Fruit fly (Drosophila melanogaster) whole organism: ENCODE measurements around the gene CG7872.

ENCODE experiments used
- CG8478 ChIP-seq: fragments of >200 bp; optimal IDR thresholded peaks from 2 replicates; lab custom pipeline; 2018; ENCODE audit warnings: inconsistent platforms
- Dll ChIP-seq: fragments of >200 bp; optimal IDR thresholded peaks from 2 replicates; lab custom pipeline; 2017
- EcR ChIP-seq, 2 experiments: fragments of >200 bp; optimal IDR thresholded peaks; 2 replicates each; lab custom pipeline; 2017; ENCODE audit warnings: missing biosample characterization in 2 of 2, missing genetic modification characterization in 2 of 2, missing genetic modification reagents in 2 of 2
- pan ChIP-seq: fragments of >200 bp; optimal IDR thresholded peaks from 2 replicates; lab custom pipeline; 2017
- psq ChIP-seq: fragments of >200 bp; optimal IDR thresholded peaks from 2 replicates; lab custom pipeline; 2017
- usp ChIP-seq: fragments of >200 bp; optimal IDR thresholded peaks from 2 replicates; lab custom pipeline; 2017; ENCODE audit warnings: missing biosample characterization, missing genetic modification characterization, mixed read lengths

CG7872 gene

dm6 chrX:15616532-15616931, 38.5 kb downstream of the CG7872 start:
- no peak for TF ChIP-seq CG8478

dm6 chrX:15617916-15618315, 39.9 kb downstream of the CG7872 start:
- TF ChIP-seq EcR (GFP tag; optimal IDR thresholded peaks at IDR 0.05; lab: Kevin White, UChicago) (no peak), CG8478 (no peak), psq (lab: Kevin White, UChicago) (no peak), Dll (lab: Kevin White, UChicago) (no peak), usp (GFP tag; lab: Kevin White, UChicago) (no peak), pan (lab: Kevin White, UChicago) (no peak)

dm6 chrX:15618953-15619630, 41.1 kb downstream of the CG7872 start:
- TF ChIP-seq EcR (GFP tag; optimal IDR thresholded peaks at IDR 0.05; lab: Kevin White, UChicago) (no peak), pan (lab: Kevin White, UChicago) (no peak), Dll (lab: Kevin White, UChicago) (no peak), usp (GFP tag; lab: Kevin White, UChicago) (no peak), psq (lab: Kevin White, UChicago) (no peak), CG8478 (no peak)

- TF ChIP-seq Dll (lab: Kevin White, UChicago) (no peak), CG8478 (no peak), usp (GFP tag; lab: Kevin White, UChicago) (no peak), EcR (GFP tag; optimal IDR thresholded peaks at IDR 0.05; lab: Kevin White, UChicago) (no peak), psq (lab: Kevin White, UChicago) (no peak), pan (lab: Kevin White, UChicago) (no peak)
These were observed 41.6 kb downstream of the CG7872 start for dm6 chrX:15619631-15619960.

dm6 chrX:15620439-15621227, 42.6 kb downstream of the CG7872 start:
- TF ChIP-seq pan (lab: Kevin White, UChicago): no peak
- no peak for TF ChIP-seq Dll (lab: Kevin White, UChicago)
- no peak for TF ChIP-seq EcR (GFP tag; optimal IDR thresholded peaks at IDR 0.05; lab: Kevin White, UChicago)
- TF ChIP-seq CG8478: no peak
- TF ChIP-seq psq (lab: Kevin White, UChicago): no peak
- no peak for TF ChIP-seq usp (GFP tag; lab: Kevin White, UChicago)

dm6 chrX:15622970-15623402, 45.0 kb downstream of the CG7872 start:
- no peak for TF ChIP-seq EcR (GFP tag; optimal IDR thresholded peaks at IDR 0.05; lab: Kevin White, UChicago)
- TF ChIP-seq pan (lab: Kevin White, UChicago): no peak
- TF ChIP-seq psq (lab: Kevin White, UChicago): no peak
- no peak for TF ChIP-seq Dll (lab: Kevin White, UChicago)
- no peak for TF ChIP-seq usp (GFP tag; lab: Kevin White, UChicago)
- TF ChIP-seq CG8478: no peak

- TF ChIP-seq CG8478: no peak
- no peak for TF ChIP-seq usp (GFP tag; lab: Kevin White, UChicago)
These were observed 45.8 kb downstream of the CG7872 start for dm6 chrX:15623809-15624208.

- TF ChIP-seq EcR (GFP tag; optimal IDR thresholded peaks at IDR 0.05; lab: Kevin White, UChicago) (no peak), pan (lab: Kevin White, UChicago) (no peak), psq (lab: Kevin White, UChicago) (no peak)
These were observed 48.3 kb downstream of the CG7872 start for dm6 chrX:15626279-15626678.
